Worm (Caenorhabditis elegans) whole organism, L1 larva: ENCODE data around the gene srd-18.

Experiments used
- C04F5.9 ChIP-seq: sonication (generic microtip); optimal IDR thresholded peaks from 2 replicates; lab custom pipeline; 2016; ENCODE audit warnings: missing genetic modification characterization, missing compliant biosample characterization
- F16B12.6 ChIP-seq: fragments of 150-350 bp; optimal IDR thresholded peaks from 2 replicates; lab custom pipeline; 2014; ENCODE audit warnings: missing biosample characterization, missing genetic modification characterization
- Y116A8C.19 ChIP-seq: sonication (generic microtip); optimal IDR thresholded peaks from 2 replicates; lab custom pipeline; 2016; ENCODE audit warnings: missing compliant biosample characterization, missing genetic modification characterization, borderline replicate concordance
- aha-1 ChIP-seq: fragments of 150-350 bp; optimal IDR thresholded peaks from 2 replicates; lab custom pipeline; 2014; ENCODE audit warnings: missing biosample characterization, missing genetic modification characterization
- aly-2 ChIP-seq: fragments of 150-350 bp; optimal IDR thresholded peaks from 2 replicates; lab custom pipeline; 2014; ENCODE audit warnings: missing biosample characterization, missing genetic modification characterization
- blmp-1 ChIP-seq: fragments of 150-350 bp; optimal IDR thresholded peaks from 2 replicates; lab custom pipeline; 2014; ENCODE audit warnings: missing biosample characterization, missing genetic modification characterization
- ceh-8 ChIP-seq: fragments of 200-800 bp; sonication (Bioruptor generic); optimal IDR thresholded peaks from 2 replicates; lab custom pipeline; 2018; ENCODE audit warnings: mild to moderate bottlenecking, missing genetic modification characterization, moderate library complexity, missing compliant biosample characterization
- efl-1 ChIP-seq, 4 experiments: fragments of 150-350 bp; optimal IDR thresholded peaks in 3 of 4; peaks in 1 of 4; 1 replicate in 1 of 4; 2 replicates in 3 of 4; lab custom pipeline; 2014; ENCODE audit warnings: missing biosample characterization in 2 of 4, missing genetic modification characterization in 2 of 4, missing genetic modification reagents in 2 of 4
- elt-3 ChIP-seq, 6 experiments: fragments of 150-350 bp in 1 of 6; sonication (generic microtip); optimal IDR thresholded peaks; 2 replicates each; lab custom pipeline; 2017 to 2018; ENCODE audit warnings: missing biosample characterization in 6 of 6, missing genetic modification characterization in 6 of 6, inconsistent platforms in 1 of 6
- fkh-4 ChIP-seq: sonication (generic microtip); optimal IDR thresholded peaks from 2 replicates; lab custom pipeline; 2016; ENCODE audit warnings: missing compliant biosample characterization, missing genetic modification characterization, borderline replicate concordance
- grh-1 ChIP-seq: fragments of 200-800 bp; sonication (Bioruptor generic); IDR thresholded peaks from 2 replicates; pipeline ENCODE4 v1.3.6; 2022; ENCODE audit warnings: missing genetic modification reagents, missing genetic modification characterization, missing compliant biosample characterization
- hlh-17 ChIP-seq: fragments of 200-800 bp; sonication (Bioruptor generic); optimal IDR thresholded peaks from 2 replicates; lab custom pipeline; 2018; ENCODE audit warnings: missing genetic modification characterization, mild to moderate bottlenecking, missing compliant biosample characterization, moderate library complexity, borderline replicate concordance
- hlh-4 ChIP-seq: sonication (generic microtip); optimal IDR thresholded peaks from 2 replicates; lab custom pipeline; 2016; ENCODE audit warnings: mild to moderate bottlenecking, missing genetic modification characterization, missing compliant biosample characterization
- isw-1 ChIP-seq: fragments of 200-800 bp; sonication (Bioruptor generic); IDR thresholded peaks from 2 replicates; pipeline ENCODE4 v1.3.6; 2022; ENCODE audit warnings: missing genetic modification characterization, missing compliant biosample characterization
- jun-1 ChIP-seq: fragments of 150-350 bp; optimal IDR thresholded peaks from 2 replicates; lab custom pipeline; 2014; ENCODE audit warnings: missing biosample characterization, missing genetic modification reagents, missing genetic modification characterization
- lin-35 ChIP-seq, 2 experiments: fragments of 150-350 bp; optimal IDR thresholded peaks; 2 replicates each; lab custom pipeline; 2014; ENCODE audit warnings: missing biosample characterization in 2 of 2, missing genetic modification characterization in 2 of 2, missing genetic modification reagents in 2 of 2
- lsy-2 ChIP-seq, 2 experiments: fragments of 150-350 bp; optimal IDR thresholded peaks; 2 replicates each; lab custom pipeline; 2014; ENCODE audit warnings: missing biosample characterization in 2 of 2, missing genetic modification characterization in 2 of 2
- mef-2 ChIP-seq: fragments of 150-350 bp; optimal IDR thresholded peaks from 2 replicates; lab custom pipeline; 2014; ENCODE audit warnings: missing biosample characterization, missing genetic modification characterization
- mep-1 ChIP-seq: fragments of 150-350 bp; optimal IDR thresholded peaks from 2 replicates; lab custom pipeline; 2014; ENCODE audit warnings: missing biosample characterization, missing genetic modification characterization
- nhr-11 ChIP-seq: fragments of 150-350 bp; optimal IDR thresholded peaks from 2 replicates; lab custom pipeline; 2014; ENCODE audit warnings: missing biosample characterization, missing genetic modification characterization
- nhr-19 ChIP-seq: fragments of 200-800 bp; sonication (Bioruptor generic); conservative IDR thresholded peaks from 2 replicates; pipeline ENCODE4 v1.3.6; 2022; ENCODE audit warnings: missing genetic modification characterization, missing compliant biosample characterization
- nhr-85 ChIP-seq: sonication (generic microtip); peaks from one replicate; lab custom pipeline; 2016; ENCODE audit warnings: missing genetic modification characterization, inconsistent platforms, missing compliant biosample characterization
- rnt-1 ChIP-seq: sonication (generic microtip); optimal IDR thresholded peaks from 2 replicates; lab custom pipeline; 2016; ENCODE audit warnings: mild to moderate bottlenecking, missing genetic modification characterization, moderate library complexity, missing compliant biosample characterization
- skn-1 ChIP-seq: fragments of 150-350 bp; optimal IDR thresholded peaks from 2 replicates; lab custom pipeline; 2014; ENCODE audit warnings: missing biosample characterization, missing genetic modification characterization
- snpc-4 ChIP-seq: fragments of 150-350 bp; optimal IDR thresholded peaks from 2 replicates; lab custom pipeline; 2014; ENCODE audit warnings: missing biosample characterization, missing genetic modification characterization
- sox-4 ChIP-seq: sonication (generic microtip); optimal IDR thresholded peaks from 2 replicates; lab custom pipeline; 2016; ENCODE audit warnings: missing genetic modification characterization, missing compliant biosample characterization
- tbx-2 ChIP-seq: sonication (generic microtip); optimal IDR thresholded peaks from 2 replicates; lab custom pipeline; 2016; ENCODE audit warnings: missing genetic modification characterization, missing compliant biosample characterization
- unc-130 ChIP-seq: fragments of 150-350 bp; optimal IDR thresholded peaks from 2 replicates; lab custom pipeline; 2017; ENCODE audit warnings: missing biosample characterization, missing genetic modification characterization, inconsistent platforms
- unc-62 ChIP-seq: fragments of 150-350 bp; optimal IDR thresholded peaks from 2 replicates; lab custom pipeline; 2014; ENCODE audit warnings: missing biosample characterization, missing genetic modification reagents, missing genetic modification characterization
- unc-98 ChIP-seq: fragments of 200-800 bp; sonication (Bioruptor generic); IDR thresholded peaks from 2 replicates; pipeline ENCODE4 v1.3.6; 2022; ENCODE audit warnings: missing genetic modification characterization, missing compliant biosample characterization
- ztf-11 ChIP-seq, 2 experiments: sonication (generic microtip); optimal IDR thresholded peaks; 2 replicates each; lab custom pipeline; 2016 to 2017; ENCODE audit warnings: missing genetic modification characterization in 2 of 2, missing biosample characterization in 1 of 2, missing compliant biosample characterization in 1 of 2
- ztf-4 ChIP-seq: fragments of 150-350 bp; optimal IDR thresholded peaks from 2 replicates; lab custom pipeline; 2014; ENCODE audit warnings: missing biosample characterization, missing genetic modification characterization

Gene srd-18

ce11 chrV:13415462-13415861 is 11.2 kb downstream of the srd-18 start:
- TF ChIP-seq skn-1 (no peak), ceh-8 (peak; percentile 71)
- TF ChIP-seq, all 84 proteins: peak for 1

DNA sequence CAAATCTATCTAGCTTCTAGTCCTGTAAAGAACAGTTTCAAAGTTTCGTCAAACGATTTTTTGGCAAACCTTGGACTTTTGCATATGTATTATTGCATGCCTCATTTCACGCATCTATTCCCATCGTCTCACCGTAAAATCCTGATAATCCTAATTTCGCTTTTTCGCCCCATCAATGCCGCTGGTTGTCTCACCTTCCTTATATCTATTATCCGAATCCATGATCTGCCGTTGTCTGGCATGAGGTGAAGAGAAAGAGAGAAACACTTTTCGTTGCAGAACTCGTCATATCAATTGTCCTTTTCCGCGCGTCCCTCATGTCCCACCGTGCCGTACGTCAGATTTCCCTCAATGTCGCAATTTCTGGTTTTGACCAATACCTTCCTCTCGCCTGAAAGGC is 12.1 kb downstream of the srd-18 start, which contains the start of gene cut-2:
cut-2 (plus strand) TSS at position 365 of the 400 bp plus-strand sequence.
- no peak for TF ChIP-seq aly-2 (tag; lab: Kevin White, UChicago)
- peak; percentile 63 for TF ChIP-seq blmp-1 (tag; lab: Kevin White, UChicago)
- TF ChIP-seq nhr-85 (tag; lab: Kevin White, UChicago), result peak; percentile 35
- TF ChIP-seq, all 84 proteins: peak for 2

- no peak for TF ChIP-seq fkh-4 (tag; lab: Kevin White, UChicago)
- no peak for TF ChIP-seq mef-2 (tag; lab: Kevin White, UChicago)
- TF ChIP-seq elt-3 (tag; optimal IDR thresholded peaks at IDR 0.05; lab: Kevin White, UChicago), result peak in 2 of 6 experiments; percentile 11 to 42
- peak; percentile 83 for TF ChIP-seq blmp-1 (tag; lab: Kevin White, UChicago)
- peak; percentile 21 for TF ChIP-seq mep-1
- no peak for TF ChIP-seq nhr-11 (tag; lab: Kevin White, UChicago)
- TF ChIP-seq isw-1 (GFP tag; lab: Robert Waterston, UW), result no peak
- TF ChIP-seq ztf-4 (tag; lab: Kevin White, UChicago), result peak; percentile 19
- TF ChIP-seq unc-130 (tag; lab: Kevin White, UChicago), result no peak
- TF ChIP-seq lin-35 (GFP tag; optimal IDR thresholded peaks at IDR 0.05; lab: Kevin White, UChicago), result no peak
- TF ChIP-seq unc-98 (GFP tag; lab: Robert Waterston, UW), result no peak
- TF ChIP-seq, all 84 proteins: peak for 4
These were observed 13.4 kb downstream of the srd-18 start for ce11 chrV:13413301-13413700.

DNA sequence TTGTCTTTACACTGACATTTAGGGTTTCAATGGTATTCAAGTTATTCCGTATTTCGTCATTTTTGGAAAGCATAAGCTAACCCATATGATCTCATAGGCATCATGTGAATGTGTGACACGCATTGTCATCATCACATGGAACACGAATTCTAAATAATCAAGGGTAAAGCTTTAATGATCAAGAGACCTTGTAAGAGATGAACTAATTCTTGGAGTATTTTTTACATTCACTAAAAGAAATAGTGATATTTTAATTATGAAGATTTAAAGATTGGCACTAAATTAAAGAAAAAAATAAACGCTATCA is 14.7 kb downstream of the srd-18 start:
- TF ChIP-seq sox-4, result no peak
- TF ChIP-seq ztf-4 (tag; lab: Kevin White, UChicago), result peak; percentile 70
- no peak for TF ChIP-seq snpc-4 (tag; lab: Kevin White, UChicago)
- no peak for TF ChIP-seq unc-98 (GFP tag; lab: Robert Waterston, UW)
- no peak for TF ChIP-seq grh-1 (GFP tag; lab: Robert Waterston, UW)
- TF ChIP-seq unc-62 (GFP tag; lab: Kevin White, UChicago), result no peak
- no peak for TF ChIP-seq ceh-8
- TF ChIP-seq jun-1 (tag; lab: Kevin White, UChicago), result peak; percentile 15
- TF ChIP-seq rnt-1 (tag; lab: Kevin White, UChicago), result no peak
- no peak for TF ChIP-seq hlh-17 (GFP tag; lab: Kevin White, UChicago)

- TF ChIP-seq rnt-1 (tag; lab: Kevin White, UChicago), result no peak
- no peak for TF ChIP-seq ztf-4 (tag; lab: Kevin White, UChicago)
- no peak for TF ChIP-seq hlh-4
- no peak for TF ChIP-seq tbx-2 (tag; lab: Kevin White, UChicago)
- TF ChIP-seq aha-1 (tag; lab: Kevin White, UChicago), result no peak
- no peak for TF ChIP-seq nhr-19 (GFP tag; lab: Robert Waterston, UW)
These were observed 15.3 kb downstream of the srd-18 start for ce11 chrV:13411225-13411991.

ce11 chrV:13410688-13411087 is 16.0 kb downstream of the srd-18 start, which contains the start of gene F53F1.4:
Gene F53F1.4, plus strand, starts transcription at chrV:13411077.
- no peak for TF ChIP-seq Y116A8C.19
- TF ChIP-seq ztf-11 (tag; optimal IDR thresholded peaks at IDR 0.05; lab: Kevin White, UChicago), result no peak
- TF ChIP-seq unc-62 (GFP tag; lab: Kevin White, UChicago), result no peak
- no peak for TF ChIP-seq F16B12.6 (tag; lab: Kevin White, UChicago)
- no peak for TF ChIP-seq C04F5.9 (tag; lab: Kevin White, UChicago)
- TF ChIP-seq blmp-1 (tag; lab: Kevin White, UChicago), result peak; percentile 85
- no peak for TF ChIP-seq efl-1 (optimal IDR thresholded peaks at IDR 0.05; lab: Kevin White, UChicago)
- no peak for TF ChIP-seq efl-1 (GFP tag; optimal IDR thresholded peaks at IDR 0.05 in 1 of 2; lab: Kevin White, UChicago)
- no peak for TF ChIP-seq lsy-2 (tag; optimal IDR thresholded peaks at IDR 0.05; lab: Kevin White, UChicago)
